Fruit fly (Drosophila melanogaster) whole organism, embryonic: Measurements from ENCODE around the gene CG14400.

Source experiments
- Antp ChIP-seq: fragments of 200-800 bp; sonication (Bioruptor generic); optimal IDR thresholded peaks from 3 replicates; lab custom pipeline; 2016; ENCODE audit warnings: missing biosample characterization, missing genetic modification characterization
- Atf3 ChIP-seq: fragments of 200-800 bp; sonication (Bioruptor generic); optimal IDR thresholded peaks from 3 replicates; lab custom pipeline; 2016; ENCODE audit warnings: missing biosample characterization, missing genetic modification characterization
- Bgb ChIP-seq: fragments of 200-800 bp; sonication (Bioruptor generic); IDR thresholded peaks from 2 replicates; pipeline ENCODE4 v1.3.6; 2022; ENCODE audit warnings: missing biosample characterization, missing genetic modification characterization; ENCODE audit not compliant: partially characterized antibody
- CG10147 ChIP-seq: fragments of 200-800 bp; sonication (Bioruptor generic); optimal IDR thresholded peaks from 2 replicates; lab custom pipeline; 2019; ENCODE audit warnings: missing biosample characterization, mild to moderate bottlenecking, missing genetic modification characterization, moderate library complexity
- CG10462 ChIP-seq: fragments of 200-800 bp; sonication (Bioruptor generic); optimal IDR thresholded peaks from 2 replicates; lab custom pipeline; 2016; ENCODE audit warnings: missing biosample characterization, missing genetic modification characterization
- CG12155 ChIP-seq: fragments of 200-800 bp; sonication (Bioruptor generic); optimal IDR thresholded peaks from 3 replicates; lab custom pipeline; 2016; ENCODE audit warnings: missing biosample characterization, missing genetic modification characterization
- CG13775 ChIP-seq: fragments of 200-800 bp; sonication (Bioruptor generic); optimal IDR thresholded peaks from 3 replicates; lab custom pipeline; 2017; ENCODE audit warnings: missing biosample characterization, mild to moderate bottlenecking, missing genetic modification characterization
- CG17802 ChIP-seq: fragments of 200-800 bp; sonication (Bioruptor generic); optimal IDR thresholded peaks from 2 replicates; lab custom pipeline; 2018; ENCODE audit warnings: missing biosample characterization, mild to moderate bottlenecking, missing genetic modification characterization, moderate library complexity
- CG1832 ChIP-seq: fragments of 200-800 bp; sonication (Bioruptor generic); optimal IDR thresholded peaks from 2 replicates; lab custom pipeline; 2017; ENCODE audit warnings: missing biosample characterization, mild to moderate bottlenecking, missing genetic modification characterization, inconsistent platforms
- CG18476 ChIP-seq: fragments of 200-800 bp; sonication (Bioruptor generic); optimal IDR thresholded peaks from 2 replicates; lab custom pipeline; 2016; ENCODE audit warnings: missing biosample characterization, mild to moderate bottlenecking, missing genetic modification characterization
- CG32767 ChIP-seq: fragments of 200-800 bp; sonication (Bioruptor generic); IDR thresholded peaks from 2 replicates; pipeline ENCODE4 v1.3.6; 2022; ENCODE audit warnings: missing biosample characterization, missing genetic modification characterization
- CG3847 ChIP-seq: fragments of 200-800 bp; sonication (Bioruptor generic); IDR thresholded peaks from 2 replicates; pipeline ENCODE4 v1.3.6; 2022; ENCODE audit warnings: missing biosample characterization, missing genetic modification characterization
- CG4424 ChIP-seq: fragments of 200-800 bp; sonication (Bioruptor generic); optimal IDR thresholded peaks from 3 replicates; lab custom pipeline; 2016; ENCODE audit warnings: missing biosample characterization, missing genetic modification characterization
- CG6683 ChIP-seq: fragments of 200-800 bp; sonication (Bioruptor generic); optimal IDR thresholded peaks from 2 replicates; lab custom pipeline; 2017; ENCODE audit warnings: missing biosample characterization, mild to moderate bottlenecking, missing genetic modification characterization, missing genetic modification reagents
- CG7839 ChIP-seq: fragments of 200-800 bp; sonication (Bioruptor generic); optimal IDR thresholded peaks from 3 replicates; lab custom pipeline; 2018; ENCODE audit warnings: missing biosample characterization, mild to moderate bottlenecking, missing genetic modification characterization, moderate library complexity
- CG8359 ChIP-seq: fragments of 200-800 bp; sonication (Bioruptor generic); optimal IDR thresholded peaks from 2 replicates; lab custom pipeline; 2017; ENCODE audit warnings: missing biosample characterization, mild to moderate bottlenecking, missing genetic modification characterization, borderline replicate concordance
- CG9727 ChIP-seq: fragments of 200-800 bp; sonication (Bioruptor generic); optimal IDR thresholded peaks from 3 replicates; lab custom pipeline; 2017; ENCODE audit warnings: missing biosample characterization, mild to moderate bottlenecking, missing genetic modification characterization
- CG9817 ChIP-seq: fragments of 200-800 bp; sonication (Bioruptor generic); optimal IDR thresholded peaks from 2 replicates; lab custom pipeline; 2018; ENCODE audit warnings: missing biosample characterization, mild to moderate bottlenecking, missing genetic modification characterization, moderate library complexity
- D19A ChIP-seq: fragments of 200-800 bp; optimal IDR thresholded peaks from 3 replicates; lab custom pipeline; 2019; ENCODE audit warnings: missing biosample characterization, mild to moderate bottlenecking, missing genetic modification characterization, moderate library complexity
- Dbx ChIP-seq: fragments of 200-800 bp; sonication (Bioruptor generic); IDR thresholded peaks from 3 replicates; pipeline ENCODE4 v1.3.6; 2022; ENCODE audit warnings: missing biosample characterization, missing genetic modification characterization
- Dek ChIP-seq: fragments of 200-800 bp; sonication (Bioruptor generic); optimal IDR thresholded peaks from 3 replicates; lab custom pipeline; 2019; ENCODE audit warnings: missing biosample characterization, mild to moderate bottlenecking, missing genetic modification characterization, moderate library complexity
- Dfd ChIP-seq, 2 experiments: fragments of >200 bp; optimal IDR thresholded peaks; 2 replicates each; lab custom pipeline; 2017; ENCODE audit warnings: missing biosample characterization in 2 of 2, missing genetic modification characterization in 2 of 2
- Dll ChIP-seq: fragments of 200-800 bp; sonication (Bioruptor generic); IDR thresholded peaks from 4 replicates; pipeline ENCODE4 v1.3.6; 2022; ENCODE audit warnings: missing biosample characterization, missing genetic modification characterization; ENCODE audit not compliant: partially characterized antibody
- Elba2 ChIP-seq: fragments of 200-800 bp; sonication (Bioruptor generic); optimal IDR thresholded peaks from 3 replicates; lab custom pipeline; 2016; ENCODE audit warnings: missing biosample characterization, missing genetic modification characterization
- Gug ChIP-seq: fragments of 200-800 bp; sonication (Bioruptor generic); IDR thresholded peaks from 4 replicates; pipeline ENCODE4 v1.3.6; 2022; ENCODE audit warnings: missing biosample characterization, missing genetic modification characterization
- HHEX ChIP-seq: fragments of 200-800 bp; sonication (Bioruptor generic); optimal IDR thresholded peaks from 3 replicates; lab custom pipeline; 2017; ENCODE audit warnings: missing biosample characterization, mild to moderate bottlenecking, missing genetic modification characterization, missing genetic modification reagents
- Lhr ChIP-seq: fragments of 200-800 bp; sonication (Bioruptor generic); optimal IDR thresholded peaks from 3 replicates; lab custom pipeline; 2017; ENCODE audit warnings: mild to moderate bottlenecking, missing biosample characterization, missing genetic modification reagents, missing genetic modification characterization
- NC2α ChIP-seq: fragments of 200-800 bp; sonication (Bioruptor generic); optimal IDR thresholded peaks from 2 replicates; lab custom pipeline; 2016; ENCODE audit warnings: missing biosample characterization, missing genetic modification characterization
- Scr ChIP-seq: fragments of 200-800 bp; sonication (Bioruptor generic); IDR thresholded peaks from 2 replicates; pipeline ENCODE4 v1.3.6; 2022; ENCODE audit warnings: missing biosample characterization, missing genetic modification characterization; ENCODE audit not compliant: partially characterized antibody
- Sox102F ChIP-seq: fragments of 200-800 bp; sonication (Bioruptor generic); optimal IDR thresholded peaks from 2 replicates; lab custom pipeline; 2018; ENCODE audit warnings: missing biosample characterization, mild to moderate bottlenecking, missing genetic modification characterization, moderate library complexity
- ab ChIP-seq: fragments of 200-800 bp; sonication (Bioruptor generic); optimal IDR thresholded peaks from 2 replicates; lab custom pipeline; 2016; ENCODE audit warnings: missing biosample characterization, missing genetic modification characterization
- ase ChIP-seq: fragments of 200-800 bp; sonication (Bioruptor generic); IDR thresholded peaks from 3 replicates; pipeline ENCODE4 v1.3.6; 2022; ENCODE audit warnings: missing biosample characterization, missing genetic modification characterization
- cad ChIP-seq: fragments of >200 bp; optimal IDR thresholded peaks from 2 replicates; lab custom pipeline; 2017; ENCODE audit warnings: missing biosample characterization, missing genetic modification characterization
- cato ChIP-seq: fragments of 200-800 bp; sonication (Bioruptor generic); optimal IDR thresholded peaks from 2 replicates; lab custom pipeline; 2016; ENCODE audit warnings: missing biosample characterization, missing genetic modification characterization, borderline replicate concordance
- chif ChIP-seq, 2 experiments: fragments of 200-800 bp; sonication (Bioruptor generic); optimal IDR thresholded peaks; 3 replicates each; lab custom pipeline; 2016; ENCODE audit warnings: missing biosample characterization in 2 of 2, missing genetic modification characterization in 2 of 2
- chn ChIP-seq: fragments of 200-800 bp; sonication (Bioruptor generic); optimal IDR thresholded peaks from 2 replicates; lab custom pipeline; 2016; ENCODE audit warnings: missing biosample characterization, missing genetic modification characterization
- ci ChIP-seq: fragments of 200-800 bp; sonication (Bioruptor generic); IDR thresholded peaks from 3 replicates; pipeline ENCODE4 v1.3.6; 2022; ENCODE audit warnings: missing biosample characterization, missing genetic modification characterization
- emc ChIP-seq: fragments of 200-800 bp; sonication (Bioruptor generic); optimal IDR thresholded peaks from 2 replicates; lab custom pipeline; 2016; ENCODE audit warnings: missing biosample characterization, missing genetic modification characterization
- ewg ChIP-seq: fragments of 200-800 bp; sonication (Bioruptor generic); optimal IDR thresholded peaks from 3 replicates; lab custom pipeline; 2017; ENCODE audit warnings: mild to moderate bottlenecking, missing biosample characterization, missing genetic modification reagents, missing genetic modification characterization
- gsb ChIP-seq: fragments of 200-800 bp; sonication (Bioruptor generic); IDR thresholded peaks from 2 replicates; pipeline ENCODE4 v1.3.6; 2022; ENCODE audit warnings: missing biosample characterization, missing genetic modification characterization
- kni ChIP-seq: fragments of 200-800 bp; sonication (Bioruptor generic); optimal IDR thresholded peaks from 3 replicates; lab custom pipeline; 2017; ENCODE audit warnings: mild to moderate bottlenecking, missing biosample characterization, missing genetic modification reagents, missing genetic modification characterization
- nerfin-1 ChIP-seq: fragments of 200-800 bp; sonication (Bioruptor generic); optimal IDR thresholded peaks from 3 replicates; lab custom pipeline; 2019; ENCODE audit warnings: missing biosample characterization, mild to moderate bottlenecking, missing genetic modification characterization, moderate library complexity
- nom ChIP-seq: fragments of 200-800 bp; sonication (Bioruptor generic); optimal IDR thresholded peaks from 2 replicates; lab custom pipeline; 2017; ENCODE audit warnings: missing biosample characterization, missing genetic modification characterization, mild to moderate bottlenecking, moderate library complexity, missing genetic modification reagents
- org-1 ChIP-seq: fragments of 200-800 bp; sonication (Bioruptor generic); optimal IDR thresholded peaks from 2 replicates; lab custom pipeline; 2017; ENCODE audit warnings: missing biosample characterization, missing genetic modification characterization
- p53 ChIP-seq: fragments of 200-800 bp; sonication (Bioruptor generic); optimal IDR thresholded peaks from 2 replicates; lab custom pipeline; 2016; ENCODE audit warnings: missing biosample characterization, missing genetic modification characterization
- ro ChIP-seq: fragments of 200-800 bp; sonication (Bioruptor generic); IDR thresholded peaks from 2 replicates; pipeline ENCODE4 v1.3.6; 2022; ENCODE audit warnings: missing biosample characterization, missing genetic modification characterization
- vnd ChIP-seq: fragments of 200-800 bp; sonication (Bioruptor generic); IDR thresholded peaks from 3 replicates; pipeline ENCODE4 v1.3.6; 2022; ENCODE audit warnings: missing biosample characterization, missing genetic modification characterization; ENCODE audit not compliant: partially characterized antibody
- vvl ChIP-seq: fragments of 200-800 bp; sonication (Bioruptor generic); IDR thresholded peaks from 2 replicates; pipeline ENCODE4 v1.3.6; 2022; ENCODE audit warnings: missing biosample characterization, missing genetic modification characterization
- wek ChIP-seq: fragments of 200-800 bp; sonication (Bioruptor generic); optimal IDR thresholded peaks from 3 replicates; lab custom pipeline; 2018; ENCODE audit warnings: missing biosample characterization, mild to moderate bottlenecking, missing genetic modification characterization, moderate library complexity

Gene CG14400

DNA sequence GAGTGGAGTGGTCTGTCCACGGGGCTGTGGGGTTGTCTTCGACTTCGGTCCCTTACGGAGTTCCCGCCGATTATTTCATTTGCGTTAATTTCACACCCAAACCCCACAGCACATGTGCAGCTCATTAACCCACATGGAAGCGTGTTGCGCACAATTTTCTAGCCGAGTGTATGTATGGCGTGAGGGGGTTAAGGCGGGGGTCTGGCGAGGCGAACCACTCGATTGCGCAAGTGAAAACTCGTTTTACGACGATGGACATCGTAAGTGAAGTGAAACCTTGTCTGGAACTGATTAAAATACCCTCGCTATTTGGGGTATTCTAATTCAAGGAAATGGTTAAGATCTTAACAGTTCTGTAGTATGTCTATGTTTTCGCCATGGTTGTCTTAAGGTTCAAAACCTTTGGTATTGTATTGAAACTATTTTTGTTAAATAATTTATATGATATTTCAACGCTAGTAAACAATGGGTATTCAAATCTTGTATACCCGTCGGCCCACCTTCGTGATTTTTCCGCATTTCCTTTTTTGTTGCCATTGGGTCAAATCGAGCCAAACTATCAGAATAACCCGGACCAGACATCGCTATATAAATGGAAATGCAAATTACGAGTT, 46.5 kb downstream of the CG14400 start (continued):
- TF ChIP-seq CG10462 (no peak), CG12155 (GFP tag; lab: Kevin White, UChicago) (no peak), CG18476 (GFP tag; lab: Kevin White, UChicago) (peak; percentile 25), CG10147 (GFP tag; lab: Kevin White, UChicago) (no peak), CG17802 (tag; lab: Kevin White, UChicago) (no peak), CG8359 (GFP tag; lab: Kevin White, UChicago) (no peak), Atf3 (GFP tag; lab: Kevin White, UChicago) (no peak), CG9817 (tag; lab: Kevin White, UChicago) (peak; percentile 24), cad (no peak), Antp (no peak), Elba2 (GFP tag; lab: Kevin White, UChicago) (no peak), kni (GFP tag; lab: Kevin White, UChicago) (peak; percentile 55), chn (GFP tag; lab: Kevin White, UChicago) (no peak), nom (GFP tag; lab: Kevin White, UChicago) (no peak), gsb (GFP tag; lab: Robert Waterston, UW) (no peak), ci (GFP tag; lab: Robert Waterston, UW) (peak; percentile 75), D19A (peak; percentile 68), CG6683 (GFP tag; lab: Kevin White, UChicago) (no peak), ab (no peak), CG32767 (no peak; the same call in none of the 2 replicates), CG1832 (GFP tag; lab: Kevin White, UChicago) (no peak), Gug (GFP tag; lab: Robert Waterston, UW) (0 out of 4 replicates have a peak, but pooled peaks have one; percentile 7), chif (GFP tag; optimal IDR thresholded peaks at IDR 0.05; lab: Kevin White, UChicago) (peak in 1 of 2 experiments; percentile 35), ro (GFP tag; lab: Robert Waterston, UW) (no peak), emc (GFP tag; lab: Kevin White, UChicago) (no peak), CG3847 (GFP tag; lab: Robert Waterston, UW) (no peak), Lhr (no peak), Dek (tag; lab: Kevin White, UChicago) (no peak), Sox102F (peak; percentile 79), vnd (GFP tag; lab: Robert Waterston, UW) (no peak), p53 (no peak), ase (peak; percentile 56; the same call in 2 of the 3 replicates), nerfin-1 (no peak), vvl (GFP tag; lab: Robert Waterston, UW) (0 out of 2 replicates have a peak, but pooled peaks have one; percentile 51), CG13775 (no peak), org-1 (GFP tag; lab: Kevin White, UChicago) (peak; percentile 15), CG7839 (tag; lab: Kevin White, UChicago) (peak; percentile 62), wek (peak; percentile 45), cato (peak; percentile 2), CG4424 (GFP tag; lab: Kevin White, UChicago) (peak; percentile 23), Dfd (GFP tag; optimal IDR thresholded peaks at IDR 0.05; lab: Kevin White, UChicago) (no peak), ewg (GFP tag; lab: Kevin White, UChicago) (peak; percentile 31), NC2α (no peak), Dbx (GFP tag; lab: Robert Waterston, UW) (no peak), CG9727 (GFP tag; lab: Kevin White, UChicago) (no peak), Dll (GFP tag; lab: Robert Waterston, UW) (no peak), Bgb (GFP tag; lab: Robert Waterston, UW) (no peak), Scr (no peak), HHEX (GFP tag; lab: Kevin White, UChicago) (peak; percentile 19)
